Fruit fly (Drosophila melanogaster) whole organism, embryonic: Measurements from ENCODE around the gene ND-13A.

ENCODE experiments used
- Awh ChIP-seq: fragments of 200-800 bp; sonication (Bioruptor generic); IDR thresholded peaks from 2 replicates; pipeline ENCODE4, ENCODE4 v1.3.6; 2022; ENCODE audit warnings: missing biosample characterization, missing genetic modification characterization
- Bdp1 ChIP-seq: fragments of 200-800 bp; sonication (Bioruptor generic); optimal IDR thresholded peaks from 3 replicates; lab custom pipeline; 2016; ENCODE audit warnings: missing biosample characterization, missing genetic modification characterization
- CG10147 ChIP-seq: fragments of 200-800 bp; sonication (Bioruptor generic); optimal IDR thresholded peaks from 2 replicates; lab custom pipeline; 2019; ENCODE audit warnings: missing biosample characterization, mild to moderate bottlenecking, missing genetic modification characterization, moderate library complexity
- CG1024 ChIP-seq: fragments of 200-800 bp; sonication (Bioruptor generic); IDR thresholded peaks from 2 replicates; pipeline ENCODE4 v1.3.6; 2022; ENCODE audit warnings: missing biosample characterization, missing genetic modification characterization
- CG10366 ChIP-seq: fragments of 200-800 bp; sonication (Bioruptor generic); IDR thresholded peaks from 2 replicates; pipeline ENCODE4 v1.3.6; 2022; ENCODE audit warnings: missing biosample characterization, missing genetic modification characterization
- CG11723 ChIP-seq: fragments of 200-800 bp; sonication (Bioruptor generic); optimal IDR thresholded peaks from 2 replicates; lab custom pipeline; 2017; ENCODE audit warnings: missing biosample characterization, mild to moderate bottlenecking, missing genetic modification characterization
- CG13287 ChIP-seq: fragments of 200-800 bp; sonication (Bioruptor generic); IDR thresholded peaks from 2 replicates; pipeline ENCODE4 v1.3.6; 2022; ENCODE audit warnings: missing biosample characterization, missing genetic modification characterization; ENCODE audit not compliant: partially characterized antibody
- CG13624 ChIP-seq: fragments of 200-800 bp; sonication (Bioruptor generic); optimal IDR thresholded peaks from 2 replicates; lab custom pipeline; 2016; ENCODE audit warnings: missing biosample characterization, missing genetic modification characterization
- CG14014 ChIP-seq: fragments of 200-800 bp; sonication (Bioruptor generic); IDR thresholded peaks from 2 replicates; pipeline ENCODE4 v1.3.6; 2022; ENCODE audit warnings: missing biosample characterization, missing genetic modification characterization
- CG14710 ChIP-seq: fragments of 200-800 bp; sonication (Bioruptor generic); optimal IDR thresholded peaks from 3 replicates; lab custom pipeline; 2019; ENCODE audit warnings: missing biosample characterization, mild to moderate bottlenecking, missing genetic modification characterization, moderate library complexity
- CG17912 ChIP-seq: fragments of 200-800 bp; sonication (Bioruptor generic); optimal IDR thresholded peaks from 2 replicates; lab custom pipeline; 2018; ENCODE audit warnings: missing biosample characterization, mild to moderate bottlenecking, missing genetic modification characterization
- CG2875 ChIP-seq: fragments of 200-800 bp; sonication (Bioruptor generic); optimal IDR thresholded peaks from 2 replicates; lab custom pipeline; 2017; ENCODE audit warnings: missing biosample characterization, mild to moderate bottlenecking, missing genetic modification characterization, missing genetic modification reagents
- CG31441 ChIP-seq: fragments of 200-800 bp; sonication (Bioruptor generic); IDR thresholded peaks from 2 replicates; pipeline ENCODE4 v1.3.6; 2022; ENCODE audit warnings: missing biosample characterization, missing genetic modification characterization
- CG3163 ChIP-seq: fragments of 200-800 bp; sonication (Bioruptor generic); optimal IDR thresholded peaks from 3 replicates; lab custom pipeline; 2016; ENCODE audit warnings: missing biosample characterization, missing genetic modification characterization
- CG3838 ChIP-seq: fragments of 200-800 bp; sonication (Bioruptor generic); optimal IDR thresholded peaks from 3 replicates; lab custom pipeline; 2016; ENCODE audit warnings: missing biosample characterization, missing genetic modification characterization
- CG43689 ChIP-seq: fragments of 200-800 bp; sonication (Bioruptor generic); IDR thresholded peaks from 2 replicates; pipeline ENCODE4 v1.3.6; 2022; ENCODE audit warnings: missing biosample characterization, missing genetic modification characterization
- CG4707 ChIP-seq: fragments of 200-800 bp; sonication (Bioruptor generic); optimal IDR thresholded peaks from 2 replicates; lab custom pipeline; 2018; ENCODE audit warnings: missing biosample characterization, mild to moderate bottlenecking, missing genetic modification characterization, moderate library complexity
- CG4730 ChIP-seq: fragments of 200-800 bp; sonication (Bioruptor generic); IDR thresholded peaks from 2 replicates; pipeline ENCODE4 v1.3.6; 2022; ENCODE audit warnings: missing biosample characterization, missing genetic modification characterization
- CG6689 ChIP-seq: fragments of 200-800 bp; sonication (Bioruptor generic); IDR thresholded peaks from 2 replicates; pipeline ENCODE4 v1.3.6; 2022; ENCODE audit warnings: missing biosample characterization, missing genetic modification characterization
- CG7839 ChIP-seq: fragments of 200-800 bp; sonication (Bioruptor generic); optimal IDR thresholded peaks from 3 replicates; lab custom pipeline; 2018; ENCODE audit warnings: missing biosample characterization, mild to moderate bottlenecking, missing genetic modification characterization, moderate library complexity
- CG7987 ChIP-seq: fragments of 200-800 bp; sonication (Bioruptor generic); optimal IDR thresholded peaks from 2 replicates; lab custom pipeline; 2018; ENCODE audit warnings: missing biosample characterization, mild to moderate bottlenecking, missing genetic modification characterization, moderate library complexity
- Chrac-16 ChIP-seq: fragments of 200-800 bp; sonication (Bioruptor generic); optimal IDR thresholded peaks from 3 replicates; lab custom pipeline; 2016; ENCODE audit warnings: missing biosample characterization, missing genetic modification characterization
- Dbx ChIP-seq: fragments of 200-800 bp; sonication (Bioruptor generic); IDR thresholded peaks from 3 replicates; pipeline ENCODE4 v1.3.6; 2022; ENCODE audit warnings: missing biosample characterization, missing genetic modification characterization
- Dip3 ChIP-seq: fragments of 200-800 bp; sonication (Bioruptor generic); optimal IDR thresholded peaks from 3 replicates; lab custom pipeline; 2016; ENCODE audit warnings: missing biosample characterization, missing genetic modification characterization
- Elba2 ChIP-seq: fragments of 200-800 bp; sonication (Bioruptor generic); optimal IDR thresholded peaks from 3 replicates; lab custom pipeline; 2016; ENCODE audit warnings: missing biosample characterization, missing genetic modification characterization
- Ets97D ChIP-seq: fragments of 200-800 bp; sonication (Bioruptor generic); optimal IDR thresholded peaks from 3 replicates; lab custom pipeline; 2016; ENCODE audit warnings: missing biosample characterization, missing genetic modification characterization
- Lhr ChIP-seq: fragments of 200-800 bp; sonication (Bioruptor generic); optimal IDR thresholded peaks from 3 replicates; lab custom pipeline; 2017; ENCODE audit warnings: mild to moderate bottlenecking, missing biosample characterization, missing genetic modification reagents, missing genetic modification characterization
- NFAT ChIP-seq: fragments of 200-800 bp; sonication (Bioruptor generic); IDR thresholded peaks from 2 replicates; pipeline ENCODE4 v1.3.6; 2022; ENCODE audit warnings: missing biosample characterization, missing genetic modification characterization
- Six4 ChIP-seq: fragments of 200-800 bp; sonication (Bioruptor generic); optimal IDR thresholded peaks from 2 replicates; lab custom pipeline; 2016; ENCODE audit warnings: missing biosample characterization, missing genetic modification characterization
- Sry-δ ChIP-seq: fragments of 200-800 bp; sonication (Bioruptor generic); optimal IDR thresholded peaks from 2 replicates; lab custom pipeline; 2016; ENCODE audit warnings: missing biosample characterization, missing genetic modification characterization
- TFAM ChIP-seq: fragments of 200-800 bp; sonication (Bioruptor generic); optimal IDR thresholded peaks from 2 replicates; lab custom pipeline; 2017; ENCODE audit warnings: missing biosample characterization, missing genetic modification characterization, inconsistent platforms
- Tbp ChIP-seq: fragments of >200 bp; optimal IDR thresholded peaks from 2 replicates; lab custom pipeline; 2018; ENCODE audit warnings: missing biosample characterization, missing genetic modification characterization
- Xbp1 ChIP-seq: fragments of 200-800 bp; sonication (Bioruptor generic); optimal IDR thresholded peaks from 3 replicates; lab custom pipeline; 2016; ENCODE audit warnings: missing biosample characterization, mild to moderate bottlenecking, missing genetic modification characterization
- br ChIP-seq: fragments of >200 bp; optimal IDR thresholded peaks from 2 replicates; lab custom pipeline; 2017
- cato ChIP-seq: fragments of 200-800 bp; sonication (Bioruptor generic); optimal IDR thresholded peaks from 2 replicates; lab custom pipeline; 2016; ENCODE audit warnings: missing biosample characterization, missing genetic modification characterization, borderline replicate concordance
- crol ChIP-seq: fragments of 200-800 bp; sonication (Bioruptor generic); IDR thresholded peaks from 2 replicates; pipeline ENCODE4 v1.3.6; 2022; ENCODE audit warnings: missing biosample characterization, missing genetic modification characterization
- dm ChIP-seq: fragments of 200-800 bp; sonication (Bioruptor generic); optimal IDR thresholded peaks from 3 replicates; lab custom pipeline; 2016; ENCODE audit warnings: missing biosample characterization, missing genetic modification characterization
- dpn ChIP-seq, 2 experiments: fragments of 200-800 bp; sonication (Bioruptor generic); optimal IDR thresholded peaks; 3 replicates each; lab custom pipeline; 2016; ENCODE audit warnings: missing biosample characterization in 2 of 2, missing genetic modification characterization in 2 of 2
- en ChIP-seq: fragments of 200-800 bp; sonication (Bioruptor generic); optimal IDR thresholded peaks from 2 replicates; lab custom pipeline; 2016; ENCODE audit warnings: missing biosample characterization, missing genetic modification characterization
- esg ChIP-seq: fragments of 200-800 bp; sonication (Bioruptor generic); conservative IDR thresholded peaks from 2 replicates; pipeline ENCODE4 v1.3.6; 2022; ENCODE audit warnings: missing biosample characterization, missing genetic modification characterization
- fd64A ChIP-seq: fragments of 200-800 bp; sonication (Bioruptor generic); optimal IDR thresholded peaks from 3 replicates; lab custom pipeline; 2018; ENCODE audit warnings: missing biosample characterization, mild to moderate bottlenecking, missing genetic modification characterization
- grau ChIP-seq: fragments of 200-800 bp; optimal IDR thresholded peaks from 3 replicates; lab custom pipeline; 2019; ENCODE audit warnings: missing biosample characterization, mild to moderate bottlenecking, missing genetic modification characterization, moderate library complexity
- ham ChIP-seq: fragments of 200-800 bp; sonication (Bioruptor generic); IDR thresholded peaks from 2 replicates; pipeline ENCODE4 v1.3.6; 2022; ENCODE audit warnings: missing biosample characterization, missing genetic modification characterization
- her ChIP-seq: fragments of 200-800 bp; sonication (Bioruptor generic); optimal IDR thresholded peaks from 2 replicates; lab custom pipeline; 2016; ENCODE audit warnings: missing biosample characterization, missing genetic modification characterization
- jumu ChIP-seq: fragments of 200-800 bp; sonication (Bioruptor generic); optimal IDR thresholded peaks from 3 replicates; lab custom pipeline; 2016; ENCODE audit warnings: missing biosample characterization, missing genetic modification characterization
- nerfin-1 ChIP-seq: fragments of 200-800 bp; sonication (Bioruptor generic); optimal IDR thresholded peaks from 3 replicates; lab custom pipeline; 2019; ENCODE audit warnings: missing biosample characterization, mild to moderate bottlenecking, missing genetic modification characterization, moderate library complexity
- sima ChIP-seq: fragments of 200-800 bp; sonication (Bioruptor generic); optimal IDR thresholded peaks from 2 replicates; lab custom pipeline; 2016; ENCODE audit warnings: missing biosample characterization, missing genetic modification characterization
- slou ChIP-seq: fragments of 200-800 bp; sonication (Bioruptor generic); optimal IDR thresholded peaks from 3 replicates; lab custom pipeline; 2016; ENCODE audit warnings: missing biosample characterization, missing genetic modification characterization
- toy ChIP-seq: fragments of 200-800 bp; sonication (Bioruptor generic); IDR thresholded peaks from 2 replicates; pipeline ENCODE4 v1.3.6; 2022; ENCODE audit warnings: missing biosample characterization, missing genetic modification characterization
- zfh1 ChIP-seq: fragments of 200-800 bp; sonication (Bioruptor generic); IDR thresholded peaks from 3 replicates; pipeline ENCODE4 v1.3.6; 2022; ENCODE audit warnings: missing biosample characterization, missing genetic modification characterization

The ND-13A gene

dm6 chr2L:5070797-5071579 is 29.1 kb downstream of the ND-13A start, which contains the start of gene RpL37A (continued):
- TF ChIP-seq CG14710 (tag; lab: Kevin White, UChicago), result peak; percentile 84
- TF ChIP-seq Tbp (GFP tag; lab: Kevin White, UChicago), result no peak
- TF ChIP-seq slou, result peak; percentile 79
- no peak for TF ChIP-seq cato
- TF ChIP-seq Six4 (GFP tag; lab: Kevin White, UChicago), result peak; percentile 61
- peak; percentile 78 for TF ChIP-seq zfh1 (GFP tag; lab: Robert Waterston, UW)
- peak; percentile 74 for TF ChIP-seq CG10366 (GFP tag; lab: Robert Waterston, UW)
- TF ChIP-seq CG7839, result peak; percentile 72
- TF ChIP-seq Lhr (GFP tag; lab: Kevin White, UChicago), result peak; percentile 92
- peak; percentile 96 for TF ChIP-seq CG7987 (GFP tag; lab: Kevin White, UChicago)
- TF ChIP-seq CG4730 (GFP tag; lab: Robert Waterston, UW), result no peak
- peak; percentile 50 for TF ChIP-seq CG6689 (GFP tag; lab: Robert Waterston, UW)
- TF ChIP-seq Awh (GFP tag; lab: Robert Waterston, UW), result peak; percentile 53; the same call in 1 of the 2 replicates
- TF ChIP-seq CG3163 (GFP tag; lab: Kevin White, UChicago), result peak; percentile 63
- TF ChIP-seq CG1024 (GFP tag; lab: Robert Waterston, UW), result peak; percentile 81
- peak; percentile 80 for TF ChIP-seq CG11723 (GFP tag; lab: Kevin White, UChicago)
- 0 out of 2 replicates have a peak, but pooled peaks have one; percentile 29 for TF ChIP-seq toy (GFP tag; lab: Robert Waterston, UW)
- TF ChIP-seq CG14014 (GFP tag; lab: Robert Waterston, UW), result peak; percentile 72
- peak; percentile 99 for TF ChIP-seq Ets97D (GFP tag; lab: Kevin White, UChicago)
- peak; percentile 86 for TF ChIP-seq Dbx
- TF ChIP-seq ham (GFP tag; lab: Robert Waterston, UW), result 0 out of 2 replicates have a peak, but pooled peaks have one; percentile 21
- peak; percentile 89 for TF ChIP-seq CG13624
- peak; percentile 67 for TF ChIP-seq CG10147 (GFP tag; lab: Kevin White, UChicago)
- no peak; the same call in 1 of the 2 replicates for TF ChIP-seq CG13287 (GFP tag; lab: Robert Waterston, UW)
- peak; percentile 64 for TF ChIP-seq sima (GFP tag; lab: Kevin White, UChicago)
- TF ChIP-seq Sry-δ, result peak; percentile 77
- no peak; the same call in 1 of the 2 replicates for TF ChIP-seq NFAT
- peak; percentile 92 for TF ChIP-seq her (GFP tag; lab: Kevin White, UChicago)
- peak; percentile 73 for TF ChIP-seq grau (tag; lab: Kevin White, UChicago)
- TF ChIP-seq en, result peak; percentile 47
- TF ChIP-seq Elba2 (GFP tag; lab: Kevin White, UChicago), result no peak
- peak; percentile 68 for TF ChIP-seq TFAM (GFP tag; lab: Kevin White, UChicago)
- peak; percentile 49 for TF ChIP-seq CG43689 (GFP tag; lab: Robert Waterston, UW)
- peak; percentile 83 for TF ChIP-seq CG31441 (GFP tag; lab: Robert Waterston, UW)
- TF ChIP-seq Chrac-16, result peak; percentile 25
- peak; percentile 85 for TF ChIP-seq CG2875 (GFP tag; lab: Kevin White, UChicago)
- TF ChIP-seq dpn (GFP tag; optimal IDR thresholded peaks at IDR 0.05; lab: Kevin White, UChicago), result peak; percentile 72 to 90
- peak; percentile 18 for TF ChIP-seq CG3838 (GFP tag; lab: Kevin White, UChicago)
- peak; percentile 53 for TF ChIP-seq CG4707 (GFP tag; lab: Kevin White, UChicago)
- no peak for TF ChIP-seq esg
- peak; percentile 0 for TF ChIP-seq jumu
- peak; percentile 62 for TF ChIP-seq Bdp1
- peak; percentile 90 for TF ChIP-seq CG17912 (GFP tag; lab: Kevin White, UChicago)
- TF ChIP-seq Xbp1 (GFP tag; lab: Kevin White, UChicago), result peak; percentile 75
- TF ChIP-seq Dip3 (GFP tag; lab: Kevin White, UChicago), result peak; percentile 7
- TF ChIP-seq fd64A (GFP tag; lab: Kevin White, UChicago), result peak; percentile 76
- peak; percentile 94 for TF ChIP-seq dm
- TF ChIP-seq nerfin-1 (tag; lab: Kevin White, UChicago), result peak; percentile 79
- no peak for TF ChIP-seq br
- 0 out of 2 replicates have a peak, but pooled peaks have one; percentile 21 for TF ChIP-seq crol (GFP tag; lab: Robert Waterston, UW)
